Worm (Caenorhabditis elegans) whole organism, mixed stage, embryonic: ENCODE measurements around the gene pnp-1.

Experiments used
- M03D4.4 ChIP-seq: sonication (generic microtip); optimal IDR thresholded peaks from 2 replicates; lab custom pipeline; 2017; ENCODE audit warnings: mild to moderate bottlenecking, missing genetic modification characterization, missing compliant biosample characterization
- ceh-39 ChIP-seq: fragments of 150-350 bp; optimal IDR thresholded peaks from 2 replicates; lab custom pipeline; 2014; ENCODE audit warnings: missing biosample characterization, missing genetic modification characterization
- ceh-43 ChIP-seq: fragments of 200-800 bp; sonication (Bioruptor generic); optimal IDR thresholded peaks from 2 replicates; lab custom pipeline; 2018; ENCODE audit warnings: mild to moderate bottlenecking, missing genetic modification characterization, moderate library complexity, missing compliant biosample characterization
- ceh-83 ChIP-seq: fragments of 200-800 bp; sonication (Bioruptor generic); optimal IDR thresholded peaks from 2 replicates; lab custom pipeline; 2018; ENCODE audit warnings: mild to moderate bottlenecking, missing genetic modification characterization, missing compliant biosample characterization
- ces-1 ChIP-seq: fragments of 150-350 bp; optimal IDR thresholded peaks from 2 replicates; lab custom pipeline; 2014; ENCODE audit warnings: missing biosample characterization, missing genetic modification reagents, missing genetic modification characterization
- cnd-1 ChIP-seq: fragments of 200-800 bp; sonication (Bioruptor generic); optimal IDR thresholded peaks from 2 replicates; lab custom pipeline; 2018; ENCODE audit warnings: mild to moderate bottlenecking, missing genetic modification characterization, missing compliant biosample characterization
- drap-1 ChIP-seq: fragments of 200-800 bp; sonication (Bioruptor generic); optimal IDR thresholded peaks from 3 replicates; lab custom pipeline; 2018; ENCODE audit warnings: mild to moderate bottlenecking, missing genetic modification characterization, missing compliant biosample characterization
- elt-1 ChIP-seq: sonication (generic microtip); optimal IDR thresholded peaks from 2 replicates; lab custom pipeline; 2017; ENCODE audit warnings: missing genetic modification characterization, mild to moderate bottlenecking, missing compliant biosample characterization, antibody characterized with exemption, moderate library complexity, borderline replicate concordance; ENCODE audit not compliant: insufficient read depth
- elt-3 ChIP-seq: fragments of 150-350 bp; optimal IDR thresholded peaks from 2 replicates; lab custom pipeline; 2014; ENCODE audit warnings: missing biosample characterization, missing genetic modification characterization
- flh-1 ChIP-seq: fragments of 200-800 bp; sonication (Bioruptor generic); optimal IDR thresholded peaks from 2 replicates; lab custom pipeline; 2018; ENCODE audit warnings: mild to moderate bottlenecking, missing genetic modification characterization, moderate library complexity, missing compliant biosample characterization
- ham-2 ChIP-seq: fragments of 200-800 bp; sonication (Bioruptor generic); optimal IDR thresholded peaks from 2 replicates; lab custom pipeline; 2018; ENCODE audit warnings: mild to moderate bottlenecking, missing genetic modification characterization, missing compliant biosample characterization
- hlh-1 ChIP-seq: fragments of 150-350 bp; optimal IDR thresholded peaks from 2 replicates; lab custom pipeline; 2014; ENCODE audit warnings: missing biosample characterization, missing genetic modification reagents, missing genetic modification characterization
- lin-13 ChIP-seq: fragments of 150-350 bp; optimal IDR thresholded peaks from 2 replicates; lab custom pipeline; 2014; ENCODE audit warnings: missing biosample characterization, missing genetic modification characterization
- lin-32 ChIP-seq: fragments of 200-800 bp; sonication (Bioruptor generic); optimal IDR thresholded peaks from 2 replicates; lab custom pipeline; 2018; ENCODE audit warnings: mild to moderate bottlenecking, missing genetic modification characterization, missing compliant biosample characterization
- lsy-2 ChIP-seq: fragments of 150-350 bp; optimal IDR thresholded peaks from 2 replicates; lab custom pipeline; 2014; ENCODE audit warnings: missing biosample characterization, missing genetic modification characterization
- mep-1 ChIP-seq: fragments of 150-350 bp; optimal IDR thresholded peaks from 2 replicates; lab custom pipeline; 2017; ENCODE audit warnings: missing biosample characterization, missing genetic modification reagents, missing genetic modification characterization, inconsistent platforms
- mls-2 ChIP-seq: sonication (generic microtip); optimal IDR thresholded peaks from 2 replicates; lab custom pipeline; 2016; ENCODE audit warnings: mild to moderate bottlenecking, missing genetic modification characterization, moderate library complexity, missing compliant biosample characterization
- nhr-12 ChIP-seq: fragments of 150-350 bp; optimal IDR thresholded peaks from 2 replicates; lab custom pipeline; 2014; ENCODE audit warnings: missing biosample characterization, missing genetic modification characterization
- nhr-2 ChIP-seq: fragments of 150-350 bp; optimal IDR thresholded peaks from 2 replicates; lab custom pipeline; 2014; ENCODE audit warnings: missing biosample characterization, missing genetic modification characterization
- nhr-237 ChIP-seq: fragments of 150-350 bp; optimal IDR thresholded peaks from 2 replicates; lab custom pipeline; 2014; ENCODE audit warnings: missing biosample characterization, missing genetic modification characterization
- nhr-76 ChIP-seq: sonication (generic microtip); optimal IDR thresholded peaks from 2 replicates; lab custom pipeline; 2017; ENCODE audit warnings: missing biosample characterization, missing genetic modification characterization
- pha-4 ChIP-seq: fragments of 150-350 bp; optimal IDR thresholded peaks from 2 replicates; lab custom pipeline; 2018; ENCODE audit warnings: missing biosample characterization, missing genetic modification reagents, missing genetic modification characterization
- sem-2 ChIP-seq: fragments of 200-800 bp; sonication (Bioruptor generic); optimal IDR thresholded peaks from 2 replicates; lab custom pipeline; 2018; ENCODE audit warnings: mild to moderate bottlenecking, missing genetic modification characterization, missing compliant biosample characterization
- snpc-4 ChIP-seq: fragments of 150-350 bp; optimal IDR thresholded peaks from 2 replicates; lab custom pipeline; 2014; ENCODE audit warnings: missing biosample characterization, missing genetic modification characterization
- tbx-8 ChIP-seq: fragments of 200-800 bp; sonication (Bioruptor generic); optimal IDR thresholded peaks from 2 replicates; lab custom pipeline; 2018; ENCODE audit warnings: mild to moderate bottlenecking, missing genetic modification characterization, moderate library complexity, missing compliant biosample characterization
- unc-120 ChIP-seq: sonication (generic microtip); optimal IDR thresholded peaks from 2 replicates; lab custom pipeline; 2017; ENCODE audit warnings: missing genetic modification characterization, missing compliant biosample characterization; ENCODE audit not compliant: poor library complexity, severe bottlenecking
- unc-39 ChIP-seq: fragments of 150-350 bp; optimal IDR thresholded peaks from 2 replicates; lab custom pipeline; 2014; ENCODE audit warnings: missing biosample characterization, missing genetic modification characterization
- unc-62 ChIP-seq: fragments of 150-350 bp; optimal IDR thresholded peaks from 2 replicates; lab custom pipeline; 2014; ENCODE audit warnings: missing biosample characterization, missing genetic modification reagents, missing genetic modification characterization
- zip-8 ChIP-seq: fragments of 150-350 bp; optimal IDR thresholded peaks from 2 replicates; lab custom pipeline; 2014; ENCODE audit warnings: missing biosample characterization, missing genetic modification characterization
- ztf-11 ChIP-seq: fragments of 150-350 bp; optimal IDR thresholded peaks from 2 replicates; lab custom pipeline; 2014; ENCODE audit warnings: missing biosample characterization, missing genetic modification characterization

pnp-1 gene

DNA sequence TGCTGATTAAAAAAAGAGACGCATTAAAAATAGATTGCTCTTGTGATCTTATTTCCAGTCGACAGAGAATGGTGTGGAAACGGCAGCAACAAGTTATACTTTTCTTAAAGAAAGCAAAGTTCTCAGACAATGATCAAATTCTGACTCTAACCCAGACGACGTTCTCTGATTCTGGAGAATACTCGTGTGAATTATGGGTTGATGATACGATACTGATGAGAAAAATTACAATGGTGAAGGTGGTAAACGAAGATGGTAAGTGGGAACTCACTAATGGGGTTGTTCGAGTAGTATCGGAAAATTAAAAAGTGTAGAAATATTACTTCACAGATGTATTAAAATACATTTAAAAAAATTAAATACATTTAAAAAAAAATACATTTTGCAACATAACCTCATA, 19.8 kb downstream of the pnp-1 start:
- TF ChIP-seq nhr-237 (tag; lab: Kevin White, UChicago), result no peak
- no peak for TF ChIP-seq M03D4.4
- no peak for TF ChIP-seq sem-2
- no peak for TF ChIP-seq lin-32
- TF ChIP-seq ceh-39 (tag; lab: Kevin White, UChicago), result no peak
- no peak for TF ChIP-seq nhr-2 (tag; lab: Kevin White, UChicago)
- TF ChIP-seq snpc-4, result no peak
- TF ChIP-seq mls-2 (tag; lab: Kevin White, UChicago), result no peak
- TF ChIP-seq mep-1, result no peak
- no peak for TF ChIP-seq tbx-8 (GFP tag; lab: Kevin White, UChicago)
- TF ChIP-seq elt-1 (tag; lab: Kevin White, UChicago), result no peak
- TF ChIP-seq elt-3 (tag; lab: Kevin White, UChicago), result no peak
- TF ChIP-seq ces-1, result no peak
- no peak for TF ChIP-seq unc-62 (GFP tag; lab: Kevin White, UChicago)
- TF ChIP-seq pha-4, result no peak
- no peak for TF ChIP-seq lsy-2 (tag; lab: Kevin White, UChicago)
- no peak for TF ChIP-seq hlh-1 (tag; lab: Kevin White, UChicago)
- TF ChIP-seq ceh-83 (GFP tag; lab: Kevin White, UChicago), result no peak

DNA sequence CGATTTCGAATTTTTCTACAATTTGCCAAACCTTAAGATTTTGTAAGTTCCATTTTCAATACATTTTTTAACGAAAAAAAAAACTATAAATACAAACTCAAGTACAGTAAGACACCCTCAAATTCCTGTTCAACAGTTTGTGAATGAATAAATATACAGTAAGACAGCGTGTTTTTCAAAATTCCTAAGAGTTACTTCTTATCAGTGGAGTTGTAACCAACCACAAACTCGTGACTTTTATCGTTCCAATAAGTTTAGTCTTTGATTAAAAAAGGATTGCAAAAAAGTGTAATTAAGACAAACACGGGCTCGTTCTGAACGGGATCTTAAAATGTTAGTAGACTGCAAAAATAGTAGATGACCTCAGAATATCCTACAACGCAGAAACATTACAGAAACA, 23.0 kb downstream of the pnp-1 start:
- TF ChIP-seq lin-13 (tag; lab: Kevin White, UChicago), result no peak
- no peak for TF ChIP-seq nhr-12
- no peak for TF ChIP-seq zip-8
- TF ChIP-seq nhr-76 (tag; lab: Kevin White, UChicago), result no peak
- TF ChIP-seq unc-120 (tag; lab: Kevin White, UChicago), result no peak
- no peak for TF ChIP-seq elt-1 (tag; lab: Kevin White, UChicago)
- no peak for TF ChIP-seq sem-2
- no peak for TF ChIP-seq mep-1
- no peak for TF ChIP-seq ceh-39 (tag; lab: Kevin White, UChicago)
- TF ChIP-seq ham-2 (GFP tag; lab: Kevin White, UChicago), result no peak
- no peak for TF ChIP-seq nhr-2 (tag; lab: Kevin White, UChicago)
- no peak for TF ChIP-seq ztf-11 (tag; lab: Kevin White, UChicago)
- TF ChIP-seq flh-1 (GFP tag; lab: Kevin White, UChicago), result no peak
- no peak for TF ChIP-seq ceh-43 (GFP tag; lab: Kevin White, UChicago)
- no peak for TF ChIP-seq unc-62 (GFP tag; lab: Kevin White, UChicago)
- no peak for TF ChIP-seq pha-4
- TF ChIP-seq M03D4.4, result no peak
- no peak for TF ChIP-seq tbx-8 (GFP tag; lab: Kevin White, UChicago)
- no peak for TF ChIP-seq drap-1 (GFP tag; lab: Kevin White, UChicago)

- TF ChIP-seq ceh-43 (GFP tag; lab: Kevin White, UChicago), result no peak
- TF ChIP-seq ces-1, result no peak
- TF ChIP-seq unc-39 (tag; lab: Kevin White, UChicago), result no peak
- no peak for TF ChIP-seq M03D4.4
- no peak for TF ChIP-seq unc-120 (tag; lab: Kevin White, UChicago)
- TF ChIP-seq, all 35 proteins: peak for 0
Measured at ce11 chrIV:274185-274584, 23.9 kb downstream of the pnp-1 start, which contains the start of gene sma-10. Gene sma-10 (plus strand): TSS chrIV:274420.

ce11 chrIV:273299-273698, 24.8 kb downstream of the pnp-1 start, which contains the start of gene srh-282:
Gene srh-282 (minus strand): TSS chrIV:273399.
- TF ChIP-seq nhr-12, result no peak
- TF ChIP-seq unc-120 (tag; lab: Kevin White, UChicago), result no peak
- no peak for TF ChIP-seq elt-3 (tag; lab: Kevin White, UChicago)
- no peak for TF ChIP-seq elt-1 (tag; lab: Kevin White, UChicago)
- no peak for TF ChIP-seq ztf-11 (tag; lab: Kevin White, UChicago)
- no peak for TF ChIP-seq pha-4
- no peak for TF ChIP-seq lsy-2 (tag; lab: Kevin White, UChicago)
- no peak for TF ChIP-seq mep-1
- TF ChIP-seq ces-1, result no peak
- TF ChIP-seq nhr-237 (tag; lab: Kevin White, UChicago), result no peak
- TF ChIP-seq lin-13 (tag; lab: Kevin White, UChicago), result no peak
- TF ChIP-seq cnd-1 (tag; lab: Kevin White, UChicago), result no peak
- TF ChIP-seq hlh-1 (tag; lab: Kevin White, UChicago), result no peak
- TF ChIP-seq unc-39 (tag; lab: Kevin White, UChicago), result no peak
- TF ChIP-seq drap-1 (GFP tag; lab: Kevin White, UChicago), result no peak
- no peak for TF ChIP-seq zip-8
- no peak for TF ChIP-seq ceh-83 (GFP tag; lab: Kevin White, UChicago)
- TF ChIP-seq flh-1 (GFP tag; lab: Kevin White, UChicago), result no peak
